Fruit fly (Drosophila melanogaster) whole organism, embryonic: ENCODE measurements around the gene CG7179.

Experiments used
- Ada2b ChIP-seq: fragments of 200-800 bp; sonication (Bioruptor generic); IDR thresholded peaks from 2 replicates; pipeline ENCODE4 v1.3.6; 2022; ENCODE audit warnings: missing biosample characterization, missing genetic modification characterization
- Asciz ChIP-seq: fragments of 200-800 bp; sonication (Bioruptor generic); optimal IDR thresholded peaks from 2 replicates; lab custom pipeline; 2017; ENCODE audit warnings: missing biosample characterization, mild to moderate bottlenecking, missing genetic modification characterization, missing genetic modification reagents
- Blimp-1 ChIP-seq: fragments of 200-800 bp; sonication (Bioruptor generic); optimal IDR thresholded peaks from 3 replicates; lab custom pipeline; 2018; ENCODE audit warnings: missing biosample characterization, missing genetic modification characterization, mild to moderate bottlenecking, moderate library complexity, missing genetic modification reagents
- CG10274 ChIP-seq: fragments of 200-800 bp; sonication (Bioruptor generic); optimal IDR thresholded peaks from 3 replicates; lab custom pipeline; 2017; ENCODE audit warnings: missing biosample characterization, mild to moderate bottlenecking, missing genetic modification characterization
- CG10462 ChIP-seq: fragments of 200-800 bp; sonication (Bioruptor generic); optimal IDR thresholded peaks from 2 replicates; lab custom pipeline; 2016; ENCODE audit warnings: missing biosample characterization, missing genetic modification characterization
- CG10565 ChIP-seq: fragments of 200-800 bp; sonication (Bioruptor generic); optimal IDR thresholded peaks from 3 replicates; lab custom pipeline; 2016; ENCODE audit warnings: missing biosample characterization, mild to moderate bottlenecking, missing genetic modification characterization
- CG11504 ChIP-seq: fragments of 200-800 bp; sonication (Bioruptor generic); optimal IDR thresholded peaks from 3 replicates; lab custom pipeline; 2019; ENCODE audit warnings: missing biosample characterization, mild to moderate bottlenecking, missing genetic modification characterization, moderate library complexity
- CG15514 ChIP-seq: fragments of 200-800 bp; sonication (Bioruptor generic); optimal IDR thresholded peaks from 3 replicates; lab custom pipeline; 2017; ENCODE audit warnings: missing biosample characterization, missing genetic modification characterization, mild to moderate bottlenecking, moderate library complexity, missing genetic modification reagents
- CG17186 ChIP-seq: fragments of 200-800 bp; sonication (Bioruptor generic); optimal IDR thresholded peaks from 3 replicates; lab custom pipeline; 2017; ENCODE audit warnings: missing biosample characterization, missing genetic modification reagents, missing genetic modification characterization
- CG17829 ChIP-seq: fragments of 200-800 bp; optimal IDR thresholded peaks from 2 replicates; lab custom pipeline; 2019; ENCODE audit warnings: missing biosample characterization, mild to moderate bottlenecking, missing genetic modification characterization, moderate library complexity
- CG30020 ChIP-seq: fragments of 200-800 bp; optimal IDR thresholded peaks from 2 replicates; lab custom pipeline; 2019; ENCODE audit warnings: missing biosample characterization, mild to moderate bottlenecking, missing genetic modification characterization, moderate library complexity
- CG3065 ChIP-seq: fragments of 200-800 bp; sonication (Bioruptor generic); optimal IDR thresholded peaks from 2 replicates; lab custom pipeline; 2016; ENCODE audit warnings: missing biosample characterization, missing genetic modification characterization
- CG31365 ChIP-seq: fragments of 200-800 bp; sonication (Bioruptor generic); optimal IDR thresholded peaks from 2 replicates; lab custom pipeline; 2018; ENCODE audit warnings: missing biosample characterization, mild to moderate bottlenecking, missing genetic modification characterization
- CG3163 ChIP-seq: fragments of 200-800 bp; sonication (Bioruptor generic); optimal IDR thresholded peaks from 3 replicates; lab custom pipeline; 2016; ENCODE audit warnings: missing biosample characterization, missing genetic modification characterization
- CG33557 ChIP-seq: fragments of 200-800 bp; sonication (Bioruptor generic); optimal IDR thresholded peaks from 2 replicates; lab custom pipeline; 2019; ENCODE audit warnings: missing biosample characterization, mild to moderate bottlenecking, missing genetic modification characterization, moderate library complexity
- CG34376 ChIP-seq: fragments of 200-800 bp; sonication (Bioruptor generic); optimal IDR thresholded peaks from 2 replicates; lab custom pipeline; 2018; ENCODE audit warnings: missing biosample characterization, mild to moderate bottlenecking, missing genetic modification characterization
- CG34422 ChIP-seq: fragments of 200-800 bp; sonication (Bioruptor generic); IDR thresholded peaks from 3 replicates; pipeline ENCODE4 v1.3.6; 2022; ENCODE audit warnings: missing biosample characterization, missing genetic modification characterization
- CG6854 ChIP-seq: fragments of 200-800 bp; sonication (Bioruptor generic); optimal IDR thresholded peaks from 3 replicates; lab custom pipeline; 2017; ENCODE audit warnings: missing biosample characterization, mild to moderate bottlenecking, missing genetic modification characterization
- CG7839 ChIP-seq: fragments of 200-800 bp; sonication (Bioruptor generic); optimal IDR thresholded peaks from 3 replicates; lab custom pipeline; 2018; ENCODE audit warnings: missing biosample characterization, mild to moderate bottlenecking, missing genetic modification characterization, moderate library complexity
- CG9437 ChIP-seq: fragments of 200-800 bp; sonication (Bioruptor generic); optimal IDR thresholded peaks from 2 replicates; lab custom pipeline; 2018; ENCODE audit warnings: missing biosample characterization, mild to moderate bottlenecking, missing genetic modification characterization
- CoRest ChIP-seq: fragments of 200-800 bp; sonication (Bioruptor generic); optimal IDR thresholded peaks from 3 replicates; lab custom pipeline; 2018; ENCODE audit warnings: missing biosample characterization, mild to moderate bottlenecking, missing genetic modification characterization, moderate library complexity
- D19B ChIP-seq: fragments of 200-800 bp; sonication (Bioruptor generic); optimal IDR thresholded peaks from 2 replicates; lab custom pipeline; 2017; ENCODE audit warnings: missing biosample characterization, mild to moderate bottlenecking, missing genetic modification characterization
- Dip2 ChIP-seq: fragments of 200-800 bp; sonication (Bioruptor generic); IDR thresholded peaks from 2 replicates; pipeline ENCODE4 v1.3.6; 2022; ENCODE audit warnings: missing biosample characterization, missing genetic modification characterization
- E2f2 ChIP-seq: fragments of 200-800 bp; sonication (Bioruptor generic); IDR thresholded peaks from 2 replicates; pipeline ENCODE4 v1.3.6; 2022; ENCODE audit warnings: missing biosample characterization, missing genetic modification characterization
- ERR ChIP-seq: fragments of 200-800 bp; sonication (Bioruptor generic); optimal IDR thresholded peaks from 2 replicates; lab custom pipeline; 2016; ENCODE audit warnings: missing biosample characterization, missing genetic modification characterization
- Fer1 ChIP-seq: fragments of 200-800 bp; sonication (Bioruptor generic); optimal IDR thresholded peaks from 2 replicates; lab custom pipeline; 2017; ENCODE audit warnings: missing biosample characterization, mild to moderate bottlenecking, missing genetic modification characterization
- Hr3 ChIP-seq: fragments of 200-800 bp; sonication (Bioruptor generic); optimal IDR thresholded peaks from 3 replicates; lab custom pipeline; 2016; ENCODE audit warnings: missing biosample characterization, missing genetic modification characterization
- Kr ChIP-seq: fragments of 200-800 bp; sonication (Bioruptor generic); optimal IDR thresholded peaks from 2 replicates; lab custom pipeline; 2017; ENCODE audit warnings: missing biosample characterization, mild to moderate bottlenecking, missing genetic modification characterization
- NC2α ChIP-seq: fragments of 200-800 bp; sonication (Bioruptor generic); optimal IDR thresholded peaks from 2 replicates; lab custom pipeline; 2016; ENCODE audit warnings: missing biosample characterization, missing genetic modification characterization
- Sry-β ChIP-seq: fragments of 200-800 bp; sonication (Bioruptor generic); optimal IDR thresholded peaks from 2 replicates; lab custom pipeline; 2018; ENCODE audit warnings: missing biosample characterization, mild to moderate bottlenecking, missing genetic modification characterization, moderate library complexity
- YL-1 ChIP-seq: fragments of 200-800 bp; sonication (Bioruptor generic); optimal IDR thresholded peaks from 3 replicates; lab custom pipeline; 2017; ENCODE audit warnings: missing biosample characterization, mild to moderate bottlenecking, missing genetic modification characterization
- ase ChIP-seq: fragments of 200-800 bp; sonication (Bioruptor generic); IDR thresholded peaks from 3 replicates; pipeline ENCODE4 v1.3.6; 2022; ENCODE audit warnings: missing biosample characterization, missing genetic modification characterization
- ash1 ChIP-seq: fragments of 200-800 bp; sonication (Bioruptor generic); optimal IDR thresholded peaks from 2 replicates; lab custom pipeline; 2018; ENCODE audit warnings: missing biosample characterization, mild to moderate bottlenecking, missing genetic modification characterization
- croc ChIP-seq: fragments of 200-800 bp; sonication (Bioruptor generic); conservative IDR thresholded peaks from 3 replicates; pipeline ENCODE4 v1.3.6; 2022; ENCODE audit warnings: missing biosample characterization, missing genetic modification characterization
- dpn ChIP-seq, 2 experiments: fragments of 200-800 bp; sonication (Bioruptor generic); optimal IDR thresholded peaks; 3 replicates each; lab custom pipeline; 2016; ENCODE audit warnings: missing biosample characterization in 2 of 2, missing genetic modification characterization in 2 of 2
- emc ChIP-seq: fragments of 200-800 bp; sonication (Bioruptor generic); optimal IDR thresholded peaks from 2 replicates; lab custom pipeline; 2016; ENCODE audit warnings: missing biosample characterization, missing genetic modification characterization
- eyg ChIP-seq: fragments of 200-800 bp; sonication (Bioruptor generic); optimal IDR thresholded peaks from 3 replicates; lab custom pipeline; 2016; ENCODE audit warnings: missing biosample characterization, missing genetic modification characterization
- gfzf ChIP-seq: fragments of 200-800 bp; sonication (Bioruptor generic); optimal IDR thresholded peaks from 2 replicates; lab custom pipeline; 2016; ENCODE audit warnings: missing biosample characterization, mild to moderate bottlenecking, missing genetic modification characterization, moderate library complexity
- h ChIP-seq: fragments of >200 bp; optimal IDR thresholded peaks from 2 replicates; lab custom pipeline; 2017
- knrl ChIP-seq: fragments of 200-800 bp; sonication (Bioruptor generic); IDR thresholded peaks from 3 replicates; pipeline ENCODE4 v1.3.6; 2022; ENCODE audit warnings: missing biosample characterization, missing genetic modification characterization; ENCODE audit not compliant: partially characterized antibody
- mld ChIP-seq: fragments of 200-800 bp; sonication (Bioruptor generic); IDR thresholded peaks from 3 replicates; pipeline ENCODE4 v1.3.6; 2022; ENCODE audit warnings: missing biosample characterization, missing genetic modification characterization; ENCODE audit not compliant: partially characterized antibody
- nau ChIP-seq: fragments of 200-800 bp; sonication (Bioruptor generic); optimal IDR thresholded peaks from 3 replicates; lab custom pipeline; 2017; ENCODE audit warnings: missing biosample characterization, mild to moderate bottlenecking, missing genetic modification characterization, missing genetic modification reagents
- nerfin-2 ChIP-seq: fragments of 200-800 bp; sonication (Bioruptor generic); IDR thresholded peaks from 2 replicates; pipeline ENCODE4 v1.3.6; 2022; ENCODE audit warnings: missing biosample characterization, missing genetic modification characterization; ENCODE audit not compliant: partially characterized antibody
- ro ChIP-seq: fragments of 200-800 bp; sonication (Bioruptor generic); IDR thresholded peaks from 2 replicates; pipeline ENCODE4 v1.3.6; 2022; ENCODE audit warnings: missing biosample characterization, missing genetic modification characterization
- salm ChIP-seq: fragments of 200-800 bp; sonication (Bioruptor generic); optimal IDR thresholded peaks from 2 replicates; lab custom pipeline; 2018; ENCODE audit warnings: missing biosample characterization, mild to moderate bottlenecking, missing genetic modification characterization
- sd ChIP-seq: fragments of 200-800 bp; sonication (Bioruptor generic); optimal IDR thresholded peaks from 3 replicates; lab custom pipeline; 2018; ENCODE audit warnings: missing biosample characterization, mild to moderate bottlenecking, missing genetic modification characterization, moderate library complexity
- sug ChIP-seq: fragments of 200-800 bp; optimal IDR thresholded peaks from 2 replicates; lab custom pipeline; 2019; ENCODE audit warnings: missing biosample characterization, mild to moderate bottlenecking, missing genetic modification characterization, moderate library complexity

Gene CG7179

dm6 chr2L:7827045-7828004 is 49.5 kb upstream of the CG7179 start, which contains the start of the genes Rack1 and mts (continued):
- peak; percentile 90 for TF ChIP-seq Fer1 (GFP tag; lab: Kevin White, UChicago)
- TF ChIP-seq ERR (GFP tag; lab: Kevin White, UChicago) = peak; percentile 71
- peak; percentile 76 for TF ChIP-seq CG10274 (GFP tag; lab: Kevin White, UChicago)
- peak; percentile 51 for TF ChIP-seq knrl (GFP tag; lab: Robert Waterston, UW)
- TF ChIP-seq nau (GFP tag; lab: Kevin White, UChicago) = peak; percentile 88
- peak; percentile 73 for TF ChIP-seq Kr
- TF ChIP-seq nerfin-2 (GFP tag; lab: Robert Waterston, UW) = no peak
- TF ChIP-seq Asciz (GFP tag; lab: Kevin White, UChicago) = peak; percentile 87
- peak; percentile 50; the same call in 1 of the 2 replicates for TF ChIP-seq E2f2
- peak; percentile 96 for TF ChIP-seq CG15514 (GFP tag; lab: Kevin White, UChicago)
- TF ChIP-seq sug (tag; lab: Kevin White, UChicago) = peak; percentile 74
- TF ChIP-seq ase = peak; percentile 74; the same call in 2 of the 3 replicates
- TF ChIP-seq CG3163 (GFP tag; lab: Kevin White, UChicago) = peak; percentile 34
- TF ChIP-seq CG30020 (tag; lab: Kevin White, UChicago) = peak; percentile 16
- peak; percentile 63 for TF ChIP-seq CoRest (tag; lab: Kevin White, UChicago)
- TF ChIP-seq sd (tag; lab: Kevin White, UChicago) = no peak
- peak; percentile 75 for TF ChIP-seq salm (tag; lab: Kevin White, UChicago)
- peak; percentile 92 for TF ChIP-seq CG9437 (GFP tag; lab: Kevin White, UChicago)
- peak; percentile 66 to 80 for TF ChIP-seq dpn (GFP tag; optimal IDR thresholded peaks at IDR 0.05; lab: Kevin White, UChicago)
- peak; percentile 96 for TF ChIP-seq CG34376
- peak; percentile 90 for TF ChIP-seq CG6854 (GFP tag; lab: Kevin White, UChicago)
- TF ChIP-seq CG10462 = peak; percentile 50
- no peak for TF ChIP-seq ro (GFP tag; lab: Robert Waterston, UW)
- peak; percentile 28 for TF ChIP-seq Blimp-1
- no peak for TF ChIP-seq Dip2 (GFP tag; lab: Robert Waterston, UW)
- TF ChIP-seq eyg (GFP tag; lab: Kevin White, UChicago) = peak; percentile 66
- TF ChIP-seq Sry-β (GFP tag; lab: Kevin White, UChicago) = peak; percentile 40
- peak; percentile 80 for TF ChIP-seq CG34422 (GFP tag; lab: Robert Waterston, UW)
- peak; percentile 92 for TF ChIP-seq gfzf
- TF ChIP-seq CG33557 (GFP tag; lab: Kevin White, UChicago) = peak; percentile 62
- peak; percentile 64 for TF ChIP-seq emc
- no peak; the same call in 2 of the 3 replicates for TF ChIP-seq croc (GFP tag; lab: Robert Waterston, UW)
- TF ChIP-seq ash1 (GFP tag; lab: Kevin White, UChicago) = peak; percentile 90
- peak; percentile 82 for TF ChIP-seq CG31365
- 0 out of 3 replicates have a peak, but pooled peaks have one; percentile 13 for TF ChIP-seq mld
- TF ChIP-seq NC2α = peak; percentile 63
- TF ChIP-seq h (lab: Kevin White, UChicago) = no peak
- peak; percentile 58 for TF ChIP-seq Hr3
- peak; percentile 57 for TF ChIP-seq CG17186 (GFP tag; lab: Kevin White, UChicago)
- TF ChIP-seq CG7839 (tag; lab: Kevin White, UChicago) = peak; percentile 82
- peak; percentile 72 for TF ChIP-seq CG17829
- peak; percentile 66 for TF ChIP-seq D19B (GFP tag; lab: Kevin White, UChicago)
- peak; percentile 57 for TF ChIP-seq CG11504 (tag; lab: Kevin White, UChicago)
- no peak for TF ChIP-seq CG10565 (GFP tag; lab: Kevin White, UChicago)
- peak; percentile 69 for TF ChIP-seq CG3065 (GFP tag; lab: Kevin White, UChicago)
- peak; percentile 38; the same call in 1 of the 2 replicates for TF ChIP-seq Ada2b (GFP tag; lab: Robert Waterston, UW)
- TF ChIP-seq YL-1 (GFP tag; lab: Kevin White, UChicago) = peak; percentile 98
